Fruit fly (Drosophila melanogaster) whole organism, embryonic: Measurements from ENCODE around the gene CG34041.

ENCODE experiments used
- CG11695 ChIP-seq: fragments of 200-800 bp; sonication (Bioruptor generic); IDR thresholded peaks from 3 replicates; pipeline ENCODE4 v1.3.6; 2022; ENCODE audit warnings: missing biosample characterization, missing genetic modification characterization
- D19A ChIP-seq: fragments of 200-800 bp; optimal IDR thresholded peaks from 3 replicates; lab custom pipeline; 2019; ENCODE audit warnings: missing biosample characterization, mild to moderate bottlenecking, missing genetic modification characterization, moderate library complexity
- HLHmδ ChIP-seq: fragments of 200-800 bp; sonication (Bioruptor generic); optimal IDR thresholded peaks from 2 replicates; lab custom pipeline; 2018; ENCODE audit warnings: missing biosample characterization, mild to moderate bottlenecking, missing genetic modification characterization, moderate library complexity
- Hr39 ChIP-seq: fragments of >200 bp; optimal IDR thresholded peaks from 2 replicates; lab custom pipeline; 2017
- MBD-R2 ChIP-seq: fragments of 200-800 bp; sonication (Bioruptor generic); IDR thresholded peaks from 2 replicates; pipeline ENCODE4 v1.3.6; 2022; ENCODE audit warnings: missing biosample characterization, missing genetic modification characterization
- corto ChIP-seq: fragments of 200-800 bp; sonication (Bioruptor generic); optimal IDR thresholded peaks from 2 replicates; lab custom pipeline; 2016; ENCODE audit warnings: missing biosample characterization, mild to moderate bottlenecking, missing genetic modification characterization, moderate library complexity
- esg ChIP-seq: fragments of 200-800 bp; sonication (Bioruptor generic); conservative IDR thresholded peaks from 2 replicates; pipeline ENCODE4 v1.3.6; 2022; ENCODE audit warnings: missing biosample characterization, missing genetic modification characterization
- fu2 ChIP-seq: fragments of 200-800 bp; sonication (Bioruptor generic); optimal IDR thresholded peaks from 2 replicates; lab custom pipeline; 2016; ENCODE audit warnings: missing biosample characterization, missing genetic modification characterization
- gem ChIP-seq: fragments of 200-800 bp; sonication (Bioruptor generic); optimal IDR thresholded peaks from 2 replicates; lab custom pipeline; 2019; ENCODE audit warnings: missing biosample characterization, mild to moderate bottlenecking, missing genetic modification characterization, moderate library complexity
- klu ChIP-seq: fragments of 200-800 bp; sonication (Bioruptor generic); IDR thresholded peaks from 2 replicates; pipeline ENCODE4 v1.3.6; 2022; ENCODE audit warnings: missing biosample characterization, missing genetic modification characterization

DNA sequence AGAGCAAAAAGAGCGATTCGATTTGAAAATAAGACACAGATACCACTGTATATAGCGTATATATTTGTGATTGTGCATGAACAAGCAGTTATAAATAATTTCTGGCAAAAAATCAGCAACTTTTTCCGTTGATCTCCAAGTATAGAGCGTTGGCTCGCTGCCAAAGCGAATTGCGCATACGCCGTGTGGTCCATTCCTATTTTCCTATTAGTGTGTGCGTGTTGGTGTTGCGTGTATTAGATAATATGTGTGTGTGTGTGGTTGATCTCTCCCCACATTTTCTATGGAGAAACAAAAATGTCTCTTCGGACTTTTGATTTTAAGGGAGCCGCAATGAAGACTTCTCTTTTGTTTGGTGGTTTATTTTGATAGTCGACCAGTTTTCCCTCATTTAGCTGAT lies 44.7 kb downstream of the CG34041 start:
- TF ChIP-seq D19A (tag; lab: Kevin White, UChicago) (no peak), CG11695 (GFP tag; lab: Robert Waterston, UW) (no peak), HLHmδ (no peak), esg (GFP tag; lab: Robert Waterston, UW) (no peak), gem (tag; lab: Kevin White, UChicago) (no peak), klu (GFP tag; lab: Robert Waterston, UW) (no peak), corto (GFP tag; lab: Kevin White, UChicago) (no peak), Hr39 (no peak), fu2 (GFP tag; lab: Kevin White, UChicago) (no peak), MBD-R2 (no peak)
